Fruit fly (Drosophila melanogaster) whole organism, pupa: ENCODE results near the gene Atg17.
A peak's percentile ranks its signal among the peaks of the same experiment; 100 is the strongest.

Experiments used
- CG10348 ChIP-seq: fragments of 200-800 bp; sonication (Bioruptor generic); IDR thresholded peaks from 2 replicates; pipeline ENCODE4 v1.3.6; 2022; ENCODE audit warnings: missing biosample characterization, missing genetic modification characterization
- CG12605 ChIP-seq: fragments of 200-800 bp; sonication (Bioruptor generic); IDR thresholded peaks from 2 replicates; pipeline ENCODE4 v1.3.6; 2022; ENCODE audit warnings: missing biosample characterization, missing genetic modification characterization
- CG14655 ChIP-seq: fragments of 200-800 bp; sonication (Bioruptor generic); optimal IDR thresholded peaks from 3 replicates; lab custom pipeline; 2017; ENCODE audit warnings: mild to moderate bottlenecking, missing biosample characterization, missing genetic modification reagents, missing genetic modification characterization
- CG15710 ChIP-seq: fragments of 200-800 bp; sonication (Bioruptor generic); optimal IDR thresholded peaks from 2 replicates; lab custom pipeline; 2018; ENCODE audit warnings: missing biosample characterization, mild to moderate bottlenecking, missing genetic modification characterization, moderate library complexity
- CG17806 ChIP-seq: fragments of 200-800 bp; sonication (Bioruptor generic); optimal IDR thresholded peaks from 2 replicates; lab custom pipeline; 2018; ENCODE audit warnings: missing biosample characterization, mild to moderate bottlenecking, missing genetic modification characterization, moderate library complexity
- CG32121 ChIP-seq: fragments of 200-800 bp; sonication (Bioruptor generic); IDR thresholded peaks from 2 replicates; pipeline ENCODE4 v1.3.6; 2022; ENCODE audit warnings: missing biosample characterization, missing genetic modification characterization
- CG4496 ChIP-seq: fragments of 200-800 bp; sonication (Bioruptor generic); IDR thresholded peaks from 3 replicates; pipeline ENCODE4 v1.3.6; 2022; ENCODE audit warnings: missing biosample characterization, missing genetic modification characterization
- CG8159 ChIP-seq: fragments of 200-800 bp; sonication (Bioruptor generic); optimal IDR thresholded peaks from 3 replicates; lab custom pipeline; 2018; ENCODE audit warnings: missing biosample characterization, mild to moderate bottlenecking, missing genetic modification characterization, moderate library complexity
- CG8301 ChIP-seq: fragments of 200-800 bp; sonication (Bioruptor generic); optimal IDR thresholded peaks from 2 replicates; lab custom pipeline; 2018; ENCODE audit warnings: missing biosample characterization, mild to moderate bottlenecking, missing genetic modification characterization
- CG9948 ChIP-seq: fragments of 200-800 bp; sonication (Bioruptor generic); optimal IDR thresholded peaks from 2 replicates; lab custom pipeline; 2018; ENCODE audit warnings: missing biosample characterization, mild to moderate bottlenecking, missing genetic modification characterization, moderate library complexity
- D1 ChIP-seq: fragments of 200-800 bp; sonication (Bioruptor generic); optimal IDR thresholded peaks from 2 replicates; lab custom pipeline; 2018; ENCODE audit warnings: missing biosample characterization, mild to moderate bottlenecking, missing genetic modification characterization, moderate library complexity
- EcR ChIP-seq: fragments of 200-800 bp; sonication (Bioruptor generic); optimal IDR thresholded peaks from 3 replicates; lab custom pipeline; 2019; ENCODE audit warnings: missing biosample characterization, missing genetic modification characterization, mild to moderate bottlenecking, moderate library complexity, missing genetic modification reagents
- Ets98B ChIP-seq: fragments of 200-800 bp; sonication (Bioruptor generic); IDR thresholded peaks from 2 replicates; pipeline ENCODE4 v1.3.6; 2022; ENCODE audit warnings: missing biosample characterization, missing genetic modification characterization
- Pif1A ChIP-seq: fragments of 200-800 bp; sonication (Bioruptor generic); optimal IDR thresholded peaks from 3 replicates; lab custom pipeline; 2016; ENCODE audit warnings: missing biosample characterization, missing genetic modification characterization
- Pif1B ChIP-seq: fragments of 200-800 bp; sonication (Bioruptor generic); optimal IDR thresholded peaks from 3 replicates; lab custom pipeline; 2016; ENCODE audit warnings: missing biosample characterization, missing genetic modification characterization
- Snoo ChIP-seq: fragments of 200-800 bp; sonication (Bioruptor generic); optimal IDR thresholded peaks from 3 replicates; lab custom pipeline; 2017; ENCODE audit warnings: missing biosample characterization, mild to moderate bottlenecking, missing genetic modification characterization, inconsistent platforms
- fd96Ca ChIP-seq: fragments of 200-800 bp; sonication (Bioruptor generic); IDR thresholded peaks from 3 replicates; pipeline ENCODE4 v1.3.6; 2022; ENCODE audit warnings: missing biosample characterization, missing genetic modification characterization
- gl ChIP-seq: fragments of 200-800 bp; sonication (Bioruptor generic); optimal IDR thresholded peaks from 2 replicates; lab custom pipeline; 2018; ENCODE audit warnings: missing biosample characterization, mild to moderate bottlenecking, missing genetic modification characterization
- rn ChIP-seq: fragments of 200-800 bp; sonication (Bioruptor generic); IDR thresholded peaks from 2 replicates; pipeline ENCODE4 v1.3.6; 2022; ENCODE audit warnings: missing biosample characterization, missing genetic modification characterization

The Atg17 gene

DNA sequence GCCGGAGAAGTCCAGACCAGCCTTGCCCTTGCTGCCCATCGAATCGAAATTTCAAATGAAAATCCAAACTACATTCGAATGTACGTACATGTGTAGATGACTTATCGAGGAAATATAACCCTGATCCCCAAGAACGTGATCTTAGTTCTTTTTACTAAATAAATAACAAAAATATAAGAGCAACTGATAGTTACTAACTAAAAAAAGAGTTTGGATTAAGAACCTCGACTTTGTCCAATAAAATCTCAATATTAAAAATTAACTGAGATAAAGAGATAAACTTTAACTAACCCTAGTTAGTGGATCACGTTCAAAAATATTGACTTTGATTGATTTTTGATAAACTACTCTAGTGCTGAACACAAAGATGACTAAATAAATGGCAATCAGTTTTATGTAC is 34.0 kb upstream of the Atg17 start, which contains the start of gene CG31546:
Gene CG31546, minus strand, starts transcription at position 101 of the 400 bp plus-strand sequence.
- TF ChIP-seq fd96Ca (GFP tag; lab: Robert Waterston, UW), result no peak
- no peak for TF ChIP-seq CG17806 (tag; lab: Kevin White, UChicago)
- TF ChIP-seq Snoo, result no peak
- TF ChIP-seq, all 21 proteins: peak for 0

DNA sequence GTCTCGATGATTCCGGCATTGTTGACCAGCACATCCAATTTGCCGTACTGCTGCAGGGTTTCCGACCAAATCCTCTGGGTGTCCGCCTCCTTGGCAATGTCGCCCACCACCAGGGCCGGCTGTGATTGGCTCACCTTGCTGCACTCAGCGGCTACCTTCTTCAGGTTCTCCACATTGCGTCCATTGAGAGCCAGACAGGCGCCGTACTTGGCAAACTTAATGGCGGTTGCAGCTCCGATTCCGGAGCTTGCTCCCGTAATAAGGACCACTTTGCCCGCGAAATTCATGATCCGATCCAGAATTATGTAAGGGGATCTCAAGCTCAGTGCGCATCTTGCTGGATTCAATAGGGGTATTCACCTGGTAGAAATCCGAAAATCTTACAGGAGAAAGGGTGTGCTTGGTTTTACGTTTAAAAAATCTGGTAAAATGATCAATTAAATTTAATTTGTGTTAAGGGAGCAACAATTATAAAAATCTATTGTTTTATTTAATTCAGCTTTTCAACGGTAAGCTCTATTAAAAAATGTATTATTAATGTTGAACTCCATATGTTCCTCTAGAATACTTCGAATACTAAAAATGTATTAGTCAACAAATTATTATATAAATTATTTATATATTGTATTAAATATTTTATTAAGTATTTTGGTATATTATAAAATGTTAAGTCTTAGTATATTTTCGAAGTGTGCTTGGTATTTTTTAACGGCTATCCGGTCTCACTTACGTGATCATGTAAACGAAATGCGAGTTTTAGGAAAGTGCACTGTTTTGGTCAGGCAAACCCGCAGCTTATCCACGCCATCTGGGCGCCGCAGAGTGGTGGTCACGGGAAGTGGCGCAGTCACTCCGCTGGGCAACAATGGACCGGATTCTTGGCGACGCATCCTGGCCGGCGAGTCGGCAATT is 32.7 kb upstream of the Atg17 start, which contains the start of the genes CG31548 and CG12170:
Gene CG31548, minus strand, starts transcription at position 334 of the 912 bp plus-strand sequence.
Gene CG12170, plus strand, starts transcription at position 716 of the 912 bp plus-strand sequence.
- TF ChIP-seq Snoo, result peak; percentile 27
- TF ChIP-seq CG10348, result no peak
- peak; percentile 48 for TF ChIP-seq CG17806 (tag; lab: Kevin White, UChicago)
- no peak for TF ChIP-seq rn (GFP tag; lab: Robert Waterston, UW)
- no peak for TF ChIP-seq Pif1B (GFP tag; lab: Kevin White, UChicago)
- peak; percentile 34 for TF ChIP-seq CG15710
- TF ChIP-seq fd96Ca (GFP tag; lab: Robert Waterston, UW), result 0 out of 3 replicates have a peak, but pooled peaks have one; percentile 6
- no peak for TF ChIP-seq CG32121 (GFP tag; lab: Robert Waterston, UW)
- peak; percentile 12; the same call in 1 of the 2 replicates for TF ChIP-seq CG12605 (GFP tag; lab: Robert Waterston, UW)
- no peak for TF ChIP-seq D1 (tag; lab: Kevin White, UChicago)
- no peak for TF ChIP-seq Ets98B (GFP tag; lab: Robert Waterston, UW)
- TF ChIP-seq CG8159 (tag; lab: Kevin White, UChicago), result no peak
- no peak for TF ChIP-seq CG8301 (tag; lab: Kevin White, UChicago)
- no peak for TF ChIP-seq CG4496 (GFP tag; lab: Robert Waterston, UW)

- TF ChIP-seq CG14655 (GFP tag; lab: Kevin White, UChicago), result no peak
- peak; percentile 8 for TF ChIP-seq EcR (GFP tag; lab: Kevin White, UChicago)
Observed at dm6 chr3R:5643421-5643820, 26.1 kb upstream of the Atg17 start.

dm6 chr3R:5647705-5648568 is 21.6 kb upstream of the Atg17 start:
- TF ChIP-seq rn (GFP tag; lab: Robert Waterston, UW) (no peak), CG8301 (tag; lab: Kevin White, UChicago) (no peak), CG4496 (GFP tag; lab: Robert Waterston, UW) (0 out of 3 replicates have a peak, but pooled peaks have one; percentile 21), CG32121 (GFP tag; lab: Robert Waterston, UW) (0 out of 2 replicates have a peak, but pooled peaks have one; percentile 41)
- TF ChIP-seq, all 21 proteins: peak for 2

- TF ChIP-seq rn (GFP tag; lab: Robert Waterston, UW) (no peak), CG8301 (tag; lab: Kevin White, UChicago) (peak; percentile 9), CG15710 (peak; percentile 44), CG17806 (tag; lab: Kevin White, UChicago) (peak; percentile 22), Pif1B (GFP tag; lab: Kevin White, UChicago) (peak; percentile 61), CG12605 (GFP tag; lab: Robert Waterston, UW) (no peak), Pif1A (GFP tag; lab: Kevin White, UChicago) (peak; percentile 43), CG9948 (tag; lab: Kevin White, UChicago) (peak; percentile 33), CG8159 (tag; lab: Kevin White, UChicago) (peak; percentile 63), CG4496 (GFP tag; lab: Robert Waterston, UW) (peak; percentile 47; the same call in 1 of the 3 replicates), Snoo (peak; percentile 39), fd96Ca (GFP tag; lab: Robert Waterston, UW) (peak; percentile 13; the same call in 2 of the 3 replicates), gl (tag; lab: Kevin White, UChicago) (no peak), Ets98B (GFP tag; lab: Robert Waterston, UW) (no peak; the same call in 1 of the 2 replicates), D1 (tag; lab: Kevin White, UChicago) (no peak), CG10348 (no peak)
Observed at dm6 chr3R:5648569-5649476, 20.7 kb upstream of the Atg17 start, which contains the start of the genes MTA1-like and Sec23. TSS of gene MTA1-like (minus strand) at chr3R:5648738. TSS of gene Sec23 (plus strand) at chr3R:5649065.
